Worm (Caenorhabditis elegans): ENCODE results near the gene glrx-22.

Gene glrx-22

DNA sequence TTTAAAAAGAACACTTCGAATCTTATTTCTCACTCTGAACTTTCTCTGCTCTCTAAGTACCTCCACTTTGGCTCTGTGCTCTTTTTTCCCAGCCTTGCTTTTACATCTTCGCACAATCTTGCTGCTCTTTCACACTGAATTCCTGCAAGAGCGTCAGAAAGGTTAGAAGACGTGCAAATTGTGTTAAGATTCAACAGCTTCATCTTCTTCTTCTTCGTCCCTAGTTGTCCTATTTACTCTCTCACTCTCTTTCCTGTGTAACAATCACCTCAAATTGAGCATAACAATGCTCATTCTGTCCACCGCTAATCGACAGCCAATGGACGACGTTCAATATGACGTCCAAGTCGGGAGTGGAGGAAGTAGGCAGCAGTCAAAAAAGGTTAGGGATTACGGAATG, 19.6 kb downstream of the glrx-22 start:
- TF ChIP-seq nhr-90 (tag; optimal IDR thresholded peaks at IDR 0.05) = no peak
- no peak for TF ChIP-seq Y56A3A.18 (GFP tag; IDR thresholded peaks at IDR 0.05)
- no peak for TF ChIP-seq ztf-25 (GFP tag; IDR thresholded peaks at IDR 0.05)
- no peak for TF ChIP-seq zfh-2 (GFP tag; conservative IDR thresholded peaks at IDR 0.05)
- TF ChIP-seq lin-35 (GFP tag; optimal IDR thresholded peaks at IDR 0.05) = no peak
- TF ChIP-seq Y79H2A.3 (GFP tag; conservative IDR thresholded peaks at IDR 0.05) = no peak
- TF ChIP-seq hsf-1 (GFP tag; IDR thresholded peaks at IDR 0.05) = no peak

DNA sequence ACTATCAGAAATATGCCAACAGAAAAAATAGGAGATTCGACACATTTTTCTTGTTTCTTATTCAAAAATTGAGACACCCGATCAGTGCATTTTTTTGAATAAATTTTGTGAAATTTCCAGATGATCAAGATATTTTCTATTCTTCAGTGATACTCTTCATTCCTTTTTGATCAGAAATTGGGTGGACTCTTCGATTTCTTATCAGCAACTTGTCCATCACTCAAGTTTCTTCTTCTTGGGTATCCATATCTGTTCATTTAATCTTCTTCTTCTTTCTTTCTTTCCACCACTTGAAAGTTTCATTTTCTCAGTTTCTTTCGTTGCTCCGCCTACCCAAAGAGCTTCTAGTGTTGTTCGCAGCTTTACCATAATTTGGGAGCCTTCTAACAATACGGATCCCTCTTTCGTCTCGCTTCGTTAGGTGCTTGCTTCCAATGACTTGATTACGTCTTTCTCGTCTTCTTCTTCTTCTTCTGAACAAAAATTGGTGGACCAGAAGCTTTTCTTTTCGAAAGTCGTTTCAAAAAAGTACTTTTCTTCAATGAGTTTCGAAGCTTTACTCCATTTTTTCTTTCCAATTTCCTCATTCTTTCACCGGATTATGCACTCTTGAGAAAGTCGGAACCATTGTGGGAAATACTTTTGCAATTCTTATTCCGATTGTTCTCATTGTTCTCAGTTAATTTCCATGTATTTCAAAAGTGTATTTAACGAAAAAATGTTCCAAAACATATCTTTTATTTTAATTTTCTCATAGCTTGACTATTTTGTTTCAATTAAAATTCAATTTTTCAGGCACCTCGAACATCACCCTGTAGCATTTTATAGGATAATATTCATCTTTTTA, 25.1 kb downstream of the glrx-22 start, which contains the start of gene pct-1:
TSS of gene pct-1 (plus strand) at position 797 of the 847 bp plus-strand sequence.
- TF ChIP-seq athp-1 (tag; optimal IDR thresholded peaks at IDR 0.05) (no peak), F52B5.7 (tag; optimal IDR thresholded peaks at IDR 0.05) (no peak), somi-1 (GFP tag; optimal IDR thresholded peaks at IDR 0.05) (no peak), fkh-3 (tag; optimal IDR thresholded peaks at IDR 0.05) (no peak), ceh-58 (GFP tag; IDR thresholded peaks at IDR 0.05) (no peak), nfya-1 (tag; optimal IDR thresholded peaks at IDR 0.05; ENCODE audit: borderline replicate concordance, insufficient read depth) (no peak), pha-4 (tag; optimal IDR thresholded peaks at IDR 0.05) (no peak), ceh-79 (tag; optimal IDR thresholded peaks at IDR 0.05) (no peak), ztf-18 (tag; optimal IDR thresholded peaks at IDR 0.05) (no peak), cebp-1 (GFP tag; IDR thresholded peaks at IDR 0.05) (no peak), cebp-1 (tag; optimal IDR thresholded peaks at IDR 0.05) (no peak), snpc-1.1 (tag; optimal IDR thresholded peaks at IDR 0.05; ENCODE audit: insufficient read depth) (no peak), aptf-3 (GFP tag; IDR thresholded peaks at IDR 0.05) (no peak), let-526 (GFP tag; IDR thresholded peaks at IDR 0.05) (no peak), lsy-27 (tag; optimal IDR thresholded peaks at IDR 0.05; ENCODE audit: borderline replicate concordance, insufficient read depth) (no peak), lin-26 (GFP tag; IDR thresholded peaks at IDR 0.05) (no peak), sptf-2 (GFP tag; optimal IDR thresholded peaks at IDR 0.05) (no peak), K11D2.4 (GFP tag; IDR thresholded peaks at IDR 0.05) (no peak), ztf-28 (GFP tag; IDR thresholded peaks at IDR 0.05) (no peak)

DNA sequence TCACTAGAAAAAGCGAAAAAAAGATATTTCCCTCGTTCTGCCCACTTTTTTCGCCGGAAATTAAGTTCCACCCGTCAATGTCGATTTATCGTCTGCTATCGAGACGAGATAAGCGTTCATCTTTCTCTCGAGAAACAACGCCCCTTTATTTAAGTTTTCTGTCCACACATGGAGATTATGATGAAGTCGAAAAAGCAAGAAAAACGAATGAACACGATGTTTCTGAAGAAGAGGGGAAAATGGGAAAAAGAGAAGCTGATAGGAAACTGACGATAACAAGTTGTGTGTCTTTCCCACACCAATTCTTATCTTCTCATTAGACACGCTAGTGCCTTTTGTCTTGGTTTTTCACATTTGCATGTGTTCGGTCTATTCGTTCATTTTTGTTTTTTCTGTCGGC, 26.2 kb downstream of the glrx-22 start:
- TF ChIP-seq lir-1 (GFP tag; conservative IDR thresholded peaks at IDR 0.05) (no peak), nhr-80 (tag; optimal IDR thresholded peaks at IDR 0.05) (peak; percentile 91), madf-10 (tag; optimal IDR thresholded peaks at IDR 0.05) (no peak), ets-4 (GFP tag; optimal IDR thresholded peaks at IDR 0.05) (peak; percentile 23), cebp-1 (GFP tag; IDR thresholded peaks at IDR 0.05) (no peak), cebp-1 (tag; optimal IDR thresholded peaks at IDR 0.05) (no peak)

DNA sequence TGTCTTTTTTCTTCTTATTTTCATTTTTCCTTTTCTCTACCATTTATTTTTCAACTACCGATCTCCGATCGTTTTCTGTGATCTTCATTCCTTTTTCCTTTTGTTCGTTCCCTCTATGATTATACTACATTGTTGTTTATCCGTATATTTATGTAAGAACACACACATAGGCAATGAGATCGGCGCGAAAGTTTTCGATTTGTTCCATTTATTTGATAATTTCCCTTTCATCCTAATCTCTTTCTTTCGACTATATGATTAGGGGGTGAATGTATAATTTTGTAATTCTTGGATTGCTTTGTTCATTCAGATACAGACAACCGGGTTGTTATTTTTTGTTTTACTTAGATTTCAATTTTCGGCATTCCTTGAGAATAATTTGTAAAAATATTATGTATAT, 27.4 kb downstream of the glrx-22 start:
- TF ChIP-seq mel-28 (tag; optimal IDR thresholded peaks at IDR 0.05; ENCODE audit: borderline replicate concordance) = no peak

DNA sequence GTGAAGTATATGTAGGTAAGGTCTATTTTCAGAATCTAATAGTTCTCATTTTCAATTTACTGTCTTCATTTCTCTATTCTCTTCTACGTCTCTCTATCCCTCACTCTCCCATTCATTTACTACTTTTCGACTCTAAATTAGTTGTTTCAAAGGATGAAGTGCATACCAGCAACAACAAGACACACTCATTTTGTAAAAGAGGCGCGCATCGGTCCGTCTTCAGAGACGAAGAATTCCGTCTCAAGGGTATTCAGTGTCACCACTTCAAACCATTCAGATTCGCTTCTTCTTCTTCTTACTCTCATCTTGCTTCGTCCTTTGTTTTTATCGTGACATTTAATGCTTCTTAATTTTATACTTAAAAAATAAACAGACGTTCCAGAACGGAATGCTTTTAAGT, 29.7 kb downstream of the glrx-22 start:
- TF ChIP-seq Y56A3A.18 (GFP tag; IDR thresholded peaks at IDR 0.05) = no peak
- peak; percentile 66 for TF ChIP-seq ceh-27 (GFP tag; optimal IDR thresholded peaks at IDR 0.05)

Data from whole organism, young adult.